Fruit fly (Drosophila melanogaster): ENCODE results near the gene Ttc30.

dm6 chr2L:13106507-13106906 is at the start of gene Ttc30:
- TF ChIP-seq zen (tag; optimal IDR thresholded peaks at IDR 0.05) (no peak), seq (GFP tag; IDR thresholded peaks at IDR 0.05) (no peak)

Measured in whole organism, embryonic.